Fruit fly (Drosophila melanogaster) whole organism, prepupa: ENCODE data around the gene witty.

Experiments used
- Blimp-1 ChIP-seq: fragments of 200-800 bp; sonication (Bioruptor generic); optimal IDR thresholded peaks from 3 replicates; lab custom pipeline; 2017; ENCODE audit warnings: missing biosample characterization, missing genetic modification characterization, mild to moderate bottlenecking, moderate library complexity, missing genetic modification reagents
- CG10631 ChIP-seq: fragments of 200-800 bp; sonication (Bioruptor generic); optimal IDR thresholded peaks from 2 replicates; lab custom pipeline; 2016; ENCODE audit warnings: missing biosample characterization, missing genetic modification characterization
- CG11294 ChIP-seq: fragments of 200-800 bp; sonication (Bioruptor generic); IDR thresholded peaks from 2 replicates; pipeline ENCODE4 v1.3.6; 2022; ENCODE audit warnings: missing biosample characterization, missing genetic modification characterization
- CG11902 ChIP-seq: fragments of 200-800 bp; sonication (Bioruptor generic); optimal IDR thresholded peaks from 3 replicates; lab custom pipeline; 2016; ENCODE audit warnings: missing biosample characterization, missing genetic modification characterization
- CG15336 ChIP-seq: fragments of 200-800 bp; sonication (Bioruptor generic); IDR thresholded peaks from 2 replicates; pipeline ENCODE4 v1.3.6; 2022; ENCODE audit warnings: missing biosample characterization, missing genetic modification characterization
- CG16779 ChIP-seq: fragments of 200-800 bp; sonication (Bioruptor generic); optimal IDR thresholded peaks from 3 replicates; lab custom pipeline; 2017; ENCODE audit warnings: missing biosample characterization, mild to moderate bottlenecking, missing genetic modification characterization
- CG34406 ChIP-seq: fragments of 200-800 bp; sonication (Bioruptor generic); optimal IDR thresholded peaks from 3 replicates; lab custom pipeline; 2016; ENCODE audit warnings: missing biosample characterization, missing genetic modification characterization
- CG4318 ChIP-seq: fragments of 200-800 bp; sonication (Bioruptor generic); optimal IDR thresholded peaks from 3 replicates; lab custom pipeline; 2017; ENCODE audit warnings: missing biosample characterization, mild to moderate bottlenecking, missing genetic modification characterization
- CG6163 ChIP-seq: fragments of 200-800 bp; sonication (Bioruptor generic); IDR thresholded peaks from 3 replicates; pipeline ENCODE4 v1.3.6; 2022; ENCODE audit warnings: missing biosample characterization, missing genetic modification characterization
- CG6276 ChIP-seq: fragments of 200-800 bp; sonication (Bioruptor generic); optimal IDR thresholded peaks from 2 replicates; lab custom pipeline; 2017; ENCODE audit warnings: missing biosample characterization, mild to moderate bottlenecking, missing genetic modification characterization
- CG6792 ChIP-seq: fragments of 200-800 bp; sonication (Bioruptor generic); optimal IDR thresholded peaks from 3 replicates; lab custom pipeline; 2016; ENCODE audit warnings: missing biosample characterization, missing genetic modification characterization
- CG6808 ChIP-seq: fragments of 200-800 bp; sonication (Bioruptor generic); optimal IDR thresholded peaks from 3 replicates; lab custom pipeline; 2017; ENCODE audit warnings: missing biosample characterization, missing genetic modification characterization, mild to moderate bottlenecking, moderate library complexity, missing genetic modification reagents
- CG6854 ChIP-seq: fragments of 200-800 bp; sonication (Bioruptor generic); optimal IDR thresholded peaks from 2 replicates; lab custom pipeline; 2017; ENCODE audit warnings: missing biosample characterization, mild to moderate bottlenecking, missing genetic modification characterization
- CG8119 ChIP-seq: fragments of 200-800 bp; sonication (Bioruptor generic); IDR thresholded peaks from 3 replicates; pipeline ENCODE4 v1.3.6; 2022; ENCODE audit warnings: missing biosample characterization, missing genetic modification characterization
- CG8632 ChIP-seq: fragments of 200-800 bp; sonication (Bioruptor generic); optimal IDR thresholded peaks from 3 replicates; lab custom pipeline; 2016; ENCODE audit warnings: missing biosample characterization, missing genetic modification characterization
- CG9139 ChIP-seq: fragments of 200-800 bp; sonication (Bioruptor generic); optimal IDR thresholded peaks from 3 replicates; lab custom pipeline; 2017; ENCODE audit warnings: missing biosample characterization, mild to moderate bottlenecking, missing genetic modification characterization
- Eip75B ChIP-seq: fragments of 200-800 bp; sonication (Bioruptor generic); optimal IDR thresholded peaks from 3 replicates; lab custom pipeline; 2016; ENCODE audit warnings: missing biosample characterization, missing genetic modification characterization
- Eip93F ChIP-seq: fragments of 200-800 bp; sonication (Bioruptor generic); optimal IDR thresholded peaks from 2 replicates; lab custom pipeline; 2016; ENCODE audit warnings: missing biosample characterization, mild to moderate bottlenecking, missing genetic modification characterization
- Hr39 ChIP-seq: fragments of 200-800 bp; sonication (Bioruptor generic); optimal IDR thresholded peaks from 2 replicates; lab custom pipeline; 2016; ENCODE audit warnings: missing biosample characterization, missing genetic modification characterization
- Lpt ChIP-seq: fragments of 200-800 bp; sonication (Bioruptor generic); optimal IDR thresholded peaks from 3 replicates; lab custom pipeline; 2016; ENCODE audit warnings: missing biosample characterization, missing genetic modification characterization
- OdsH ChIP-seq: fragments of 200-800 bp; sonication (Bioruptor generic); optimal IDR thresholded peaks from 3 replicates; lab custom pipeline; 2016; ENCODE audit warnings: missing biosample characterization, missing genetic modification characterization
- Smox ChIP-seq: fragments of 200-800 bp; sonication (Bioruptor generic); optimal IDR thresholded peaks from 3 replicates; lab custom pipeline; 2016; ENCODE audit warnings: missing biosample characterization, missing genetic modification characterization
- Sox14 ChIP-seq: fragments of 200-800 bp; sonication (Bioruptor generic); optimal IDR thresholded peaks from 3 replicates; lab custom pipeline; 2016; ENCODE audit warnings: missing biosample characterization, missing genetic modification characterization
- achi ChIP-seq: fragments of 200-800 bp; sonication (Bioruptor generic); optimal IDR thresholded peaks from 3 replicates; lab custom pipeline; 2016; ENCODE audit warnings: missing biosample characterization, missing genetic modification characterization
- dsx ChIP-seq: fragments of 200-800 bp; optimal IDR thresholded peaks from 3 replicates; lab custom pipeline; 2019; ENCODE audit warnings: missing biosample characterization, mild to moderate bottlenecking, missing genetic modification characterization, moderate library complexity; ENCODE audit not compliant: poor library complexity, severe bottlenecking
- esn ChIP-seq: fragments of 200-800 bp; sonication (Bioruptor generic); optimal IDR thresholded peaks from 2 replicates; lab custom pipeline; 2016; ENCODE audit warnings: missing biosample characterization, mild to moderate bottlenecking, missing genetic modification characterization, moderate library complexity
- fd59A ChIP-seq: fragments of 200-800 bp; sonication (Bioruptor generic); optimal IDR thresholded peaks from 2 replicates; lab custom pipeline; 2017; ENCODE audit warnings: missing biosample characterization, mild to moderate bottlenecking, missing genetic modification characterization, missing genetic modification reagents
- fd85E ChIP-seq: fragments of 200-800 bp; sonication (Bioruptor generic); optimal IDR thresholded peaks from 3 replicates; lab custom pipeline; 2016; ENCODE audit warnings: missing biosample characterization, missing genetic modification characterization
- fkh ChIP-seq: fragments of 200-800 bp; sonication (Bioruptor generic); optimal IDR thresholded peaks from 3 replicates; lab custom pipeline; 2017; ENCODE audit warnings: missing biosample characterization, mild to moderate bottlenecking, missing genetic modification characterization, moderate library complexity
- lz ChIP-seq: fragments of 200-800 bp; sonication (Bioruptor generic); optimal IDR thresholded peaks from 3 replicates; lab custom pipeline; 2016; ENCODE audit warnings: missing biosample characterization, missing genetic modification characterization
- net ChIP-seq: fragments of 200-800 bp; sonication (Bioruptor generic); optimal IDR thresholded peaks from 3 replicates; lab custom pipeline; 2016; ENCODE audit warnings: missing biosample characterization, missing genetic modification characterization
- pdm3 ChIP-seq: fragments of 200-800 bp; sonication (Bioruptor generic); optimal IDR thresholded peaks from 3 replicates; lab custom pipeline; 2016; ENCODE audit warnings: missing biosample characterization, missing genetic modification characterization
- spab ChIP-seq: fragments of 200-800 bp; sonication (Bioruptor generic); optimal IDR thresholded peaks from 2 replicates; lab custom pipeline; 2017; ENCODE audit warnings: missing biosample characterization, mild to moderate bottlenecking, missing genetic modification characterization, missing genetic modification reagents
- svp ChIP-seq: fragments of 200-800 bp; sonication (Bioruptor generic); peaks from one replicate; lab custom pipeline; 2016; ENCODE audit warnings: missing biosample characterization, missing genetic modification characterization

Gene witty

DNA sequence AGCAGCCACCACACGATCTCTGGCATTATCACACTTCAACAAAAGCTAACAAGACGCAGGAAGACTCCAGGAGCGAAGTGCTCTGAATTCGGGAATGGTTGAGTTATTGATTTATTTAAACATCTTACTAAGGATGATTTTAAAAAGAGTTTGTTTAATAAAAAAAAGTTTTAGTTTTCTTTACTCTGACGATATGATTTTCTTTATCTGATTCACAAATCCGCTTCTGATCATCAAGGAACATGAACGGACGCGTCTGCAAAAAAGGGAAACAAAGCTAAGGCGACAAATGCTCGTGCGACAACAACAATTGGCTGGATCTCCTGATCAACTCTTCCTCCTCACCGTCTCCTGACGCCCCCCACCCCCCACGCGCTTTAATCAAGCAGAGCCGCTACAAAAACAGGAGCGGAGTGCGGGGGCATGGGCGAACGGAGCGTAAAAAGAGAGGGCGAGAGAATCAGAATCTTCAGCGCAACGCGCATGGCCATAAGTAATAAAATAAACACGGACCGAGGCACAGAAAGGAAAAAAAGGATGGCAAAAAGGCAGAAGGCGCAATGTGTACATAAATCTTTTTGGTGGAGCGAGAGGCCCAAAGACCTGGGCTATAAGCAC is 38.8 kb upstream of the witty start (continued):
- TF ChIP-seq svp (GFP tag; lab: Kevin White, UChicago) (peak; percentile 98), CG8632 (GFP tag; lab: Kevin White, UChicago) (peak; percentile 73), fkh (GFP tag; lab: Kevin White, UChicago) (peak; percentile 18), CG6276 (GFP tag; lab: Kevin White, UChicago) (no peak), CG6163 (peak; percentile 56; the same call in 1 of the 3 replicates), CG15336 (GFP tag; lab: Robert Waterston, UW) (peak; percentile 58), Eip93F (peak; percentile 37), CG34406 (GFP tag; lab: Kevin White, UChicago) (peak; percentile 84), net (GFP tag; lab: Kevin White, UChicago) (peak; percentile 82)

DNA sequence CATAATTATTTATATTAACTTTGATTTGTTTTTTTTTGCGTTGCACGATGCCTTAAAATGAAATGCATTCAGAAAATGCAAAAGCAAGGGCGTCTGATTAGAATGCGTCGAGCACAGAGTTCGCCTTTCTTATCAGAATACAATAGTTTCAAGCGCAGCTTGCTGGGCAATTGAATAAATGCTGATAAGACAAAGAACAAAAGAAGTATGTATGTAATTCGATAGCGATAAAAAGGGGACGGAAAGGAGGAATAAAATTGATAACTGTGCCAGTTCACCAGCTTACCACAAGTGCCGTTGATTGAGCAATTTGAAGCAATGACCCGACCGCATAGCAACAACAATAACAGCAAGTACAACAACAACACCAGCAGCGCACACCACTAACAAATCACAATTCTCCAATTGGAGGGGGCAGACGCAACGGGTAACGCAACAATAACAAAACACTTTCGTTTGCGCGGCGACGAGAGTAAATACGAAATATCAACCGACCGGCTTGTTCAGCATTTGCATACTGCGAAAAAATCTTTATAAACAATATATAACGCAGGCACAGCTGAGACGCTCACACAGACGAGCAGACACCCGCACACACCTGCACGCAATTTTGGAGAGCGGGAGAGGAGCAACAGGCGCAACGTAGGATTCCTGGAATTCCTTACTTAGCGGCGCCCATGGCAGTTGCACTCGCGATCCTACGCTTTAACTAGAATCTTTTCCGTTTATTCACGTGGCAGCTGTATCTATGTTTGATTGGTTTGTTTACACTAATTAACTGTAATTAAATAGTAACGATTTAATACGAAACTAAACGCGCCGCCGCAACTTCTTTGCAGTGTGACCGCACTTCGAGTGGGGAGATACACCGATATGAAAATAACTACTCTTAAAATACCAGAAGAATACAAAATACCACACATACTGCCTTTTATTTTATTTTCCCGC is 37.6 kb upstream of the witty start, which contains the start of gene Btk:
Btk (minus strand) TSS at position 860 of the 948 bp plus-strand sequence.
- no peak for TF ChIP-seq CG11294
- TF ChIP-seq dsx (GFP tag; lab: Kevin White, UChicago): peak; percentile 10
- TF ChIP-seq lz (GFP tag; lab: Kevin White, UChicago): no peak
- peak; percentile 61 for TF ChIP-seq fkh (GFP tag; lab: Kevin White, UChicago)
- peak; percentile 27 for TF ChIP-seq Sox14 (GFP tag; lab: Kevin White, UChicago)
- no peak for TF ChIP-seq Smox (GFP tag; lab: Kevin White, UChicago)
- 0 out of 3 replicates have a peak, but pooled peaks have one; percentile 19 for TF ChIP-seq CG6163
- TF ChIP-seq CG8119 (GFP tag; lab: Robert Waterston, UW): no peak
- TF ChIP-seq CG16779: no peak
- peak; percentile 40 for TF ChIP-seq CG6854
- TF ChIP-seq CG6808 (GFP tag; lab: Kevin White, UChicago): no peak
- peak; percentile 83 for TF ChIP-seq Blimp-1 (GFP tag; lab: Kevin White, UChicago)
- TF ChIP-seq CG6792 (GFP tag; lab: Kevin White, UChicago): no peak
- TF ChIP-seq fd59A (GFP tag; lab: Kevin White, UChicago): no peak
- TF ChIP-seq svp (GFP tag; lab: Kevin White, UChicago): no peak
- TF ChIP-seq achi (GFP tag; lab: Kevin White, UChicago): no peak
- no peak for TF ChIP-seq fd85E (GFP tag; lab: Kevin White, UChicago)
- TF ChIP-seq Hr39: no peak
- TF ChIP-seq pdm3 (GFP tag; lab: Kevin White, UChicago): no peak

DNA sequence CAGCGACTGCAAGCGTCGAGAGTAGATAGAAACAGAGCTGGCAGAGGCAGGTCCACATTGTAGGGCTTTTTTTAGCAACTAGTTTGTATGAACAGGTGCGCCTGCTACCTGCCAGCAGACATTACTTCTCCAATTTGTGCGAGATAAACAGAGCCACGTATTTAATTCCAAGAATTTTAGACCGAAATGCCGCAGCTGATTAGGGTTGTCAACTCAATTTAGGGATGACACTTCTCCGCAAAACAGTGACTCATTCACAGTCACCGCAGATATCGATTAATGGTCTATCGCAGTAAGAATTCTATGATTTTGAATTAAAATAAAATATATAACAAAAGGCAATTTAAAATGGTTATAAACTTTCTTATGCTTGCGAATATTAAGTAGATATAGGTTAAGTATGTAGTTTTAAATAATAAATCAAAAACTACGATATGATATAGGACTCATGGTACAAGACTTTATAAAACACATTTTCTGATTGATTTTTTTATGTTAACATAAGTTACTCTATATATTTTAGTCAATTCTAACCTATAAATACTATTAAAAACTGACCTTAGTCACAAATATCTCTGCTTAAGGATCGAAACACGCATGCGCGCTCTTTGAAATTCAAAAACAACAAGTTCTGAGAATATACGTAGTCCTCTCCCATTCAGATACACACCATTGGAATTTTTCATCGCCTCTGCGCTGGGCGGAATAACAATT is 35.2 kb upstream of the witty start, which contains the start of the genes wol and Scgalpha:
wol (minus strand) TSS at position 220 of the 714 bp plus-strand sequence.
Scgalpha (plus strand) TSS at position 664 of the 714 bp plus-strand sequence.
- TF ChIP-seq esn (GFP tag; lab: Kevin White, UChicago): peak; percentile 0
- TF ChIP-seq Eip75B: no peak

DNA sequence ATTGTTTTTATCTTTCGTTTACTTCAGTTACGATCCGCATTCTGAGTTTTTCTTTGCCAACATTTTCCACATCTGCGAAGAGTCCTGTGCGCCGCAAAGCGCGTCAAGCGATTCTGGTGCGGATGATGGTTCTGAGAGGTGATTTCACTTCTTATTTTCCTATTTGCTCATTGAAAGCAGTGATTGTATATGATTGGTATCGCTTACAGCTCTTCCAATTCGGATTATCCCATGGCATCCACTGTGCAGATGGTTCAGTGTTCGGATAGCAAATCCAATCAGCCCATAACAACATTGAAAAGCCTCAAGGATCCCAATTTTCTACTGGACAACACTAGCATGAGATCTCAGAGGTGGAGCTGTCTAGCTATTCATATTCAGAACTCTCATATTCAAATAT is 33.5 kb upstream of the witty start:
- TF ChIP-seq CG11902 (GFP tag; lab: Kevin White, UChicago): no peak
- TF ChIP-seq fd85E (GFP tag; lab: Kevin White, UChicago): no peak
- TF ChIP-seq Blimp-1 (GFP tag; lab: Kevin White, UChicago): no peak
- TF ChIP-seq CG10631 (GFP tag; lab: Kevin White, UChicago): no peak
- no peak for TF ChIP-seq net (GFP tag; lab: Kevin White, UChicago)
- TF ChIP-seq CG9139 (GFP tag; lab: Kevin White, UChicago): no peak
- TF ChIP-seq CG6163: no peak
- TF ChIP-seq Eip75B: no peak
- TF ChIP-seq spab (GFP tag; lab: Kevin White, UChicago): no peak
- no peak for TF ChIP-seq pdm3 (GFP tag; lab: Kevin White, UChicago)
- no peak for TF ChIP-seq fd59A (GFP tag; lab: Kevin White, UChicago)
- no peak for TF ChIP-seq Eip93F
- TF ChIP-seq dsx (GFP tag; lab: Kevin White, UChicago): no peak
- TF ChIP-seq fkh (GFP tag; lab: Kevin White, UChicago): no peak
- TF ChIP-seq Lpt (GFP tag; lab: Kevin White, UChicago): no peak
- no peak for TF ChIP-seq Smox (GFP tag; lab: Kevin White, UChicago)
- TF ChIP-seq CG4318: no peak
- no peak for TF ChIP-seq OdsH (GFP tag; lab: Kevin White, UChicago)
- no peak for TF ChIP-seq CG16779
